Worm (Caenorhabditis elegans) whole organism, L4/young adult: Measurements from ENCODE around the gene catp-6.
"Not testable (repeated sequence)": the region's sequence is repeated elsewhere in the genome, so short reads cannot be mapped to it uniquely, and the experiment has no call there.

Experiments
- W03F9.2 ChIP-seq: fragments of 150-350 bp; optimal IDR thresholded peaks from 2 replicates; lab custom pipeline; 2014; ENCODE audit warnings: missing biosample characterization, missing genetic modification characterization
- dao-5 ChIP-seq: sonication (generic microtip); optimal IDR thresholded peaks from 2 replicates; lab custom pipeline; 2016; ENCODE audit warnings: missing genotype, missing genetic modification characterization, moderate library complexity, missing compliant biosample characterization
- him-1 ChIP-seq: sonication (generic microtip); optimal IDR thresholded peaks from 2 replicates; lab custom pipeline; 2016; ENCODE audit warnings: missing genotype, missing genetic modification reagents, missing genetic modification characterization, missing compliant biosample characterization

The catp-6 gene

DNA sequence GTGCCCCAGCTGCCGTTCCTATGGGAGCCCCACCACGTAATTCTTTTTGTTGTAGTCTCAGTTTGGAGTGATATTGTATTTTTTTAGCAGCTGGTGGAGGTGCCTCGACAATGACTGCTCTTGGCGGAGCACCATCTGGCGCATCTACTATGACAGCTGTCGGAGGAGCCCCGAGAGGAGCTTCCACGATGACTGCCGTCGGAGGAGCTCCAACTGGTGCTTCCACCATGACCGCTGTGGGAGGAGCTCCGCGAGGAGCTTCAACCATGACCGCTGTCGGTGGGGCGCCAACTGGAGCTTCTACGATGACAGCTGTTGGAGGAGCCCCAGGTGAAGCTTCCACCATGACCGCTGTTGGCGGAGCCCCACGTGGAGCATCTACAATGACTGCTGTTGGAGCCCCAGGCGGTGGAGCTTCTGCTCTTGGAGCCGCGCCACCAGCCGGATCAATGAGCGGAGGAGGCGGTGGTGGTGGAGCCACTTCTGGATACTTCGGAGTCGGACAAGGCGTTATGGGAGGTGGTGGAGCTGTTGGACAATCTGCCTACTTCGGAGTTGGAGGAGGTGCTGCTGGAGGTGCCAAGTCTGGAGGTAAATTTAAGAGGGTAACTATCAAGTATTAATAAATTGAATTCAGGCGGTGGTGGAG lies 28.6 kb upstream of the catp-6 start:
- TF ChIP-seq dao-5 (no peak), W03F9.2 (tag; lab: Kevin White, UChicago) (no peak), him-1 (tag; lab: Kevin White, UChicago) (no peak)

DNA sequence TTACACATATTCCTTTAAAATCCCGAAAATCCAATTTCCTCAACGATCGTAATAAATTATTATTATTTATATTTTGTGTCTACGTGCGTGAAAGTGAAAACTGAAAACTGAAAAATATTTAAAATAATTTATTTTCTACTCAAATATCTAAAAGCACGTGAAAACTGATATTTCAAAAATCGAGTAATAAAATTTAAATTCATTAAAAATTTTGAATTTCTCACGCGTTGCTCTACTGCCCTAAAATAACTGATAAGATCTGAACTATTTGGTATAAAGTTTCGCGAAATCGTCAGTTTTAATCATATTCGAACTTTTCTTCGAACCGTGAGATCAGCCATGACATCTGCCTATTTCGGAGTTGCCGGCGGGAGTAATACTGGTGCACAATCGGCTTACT lies 27.9 kb upstream of the catp-6 start, which contains the start of gene ssq-1:
Gene ssq-1, plus strand, starts transcription at position 301 of the 400 bp plus-strand sequence.
- TF ChIP-seq him-1 (tag; lab: Kevin White, UChicago) (no peak), W03F9.2 (tag; lab: Kevin White, UChicago) (no peak), dao-5 (no peak)

DNA sequence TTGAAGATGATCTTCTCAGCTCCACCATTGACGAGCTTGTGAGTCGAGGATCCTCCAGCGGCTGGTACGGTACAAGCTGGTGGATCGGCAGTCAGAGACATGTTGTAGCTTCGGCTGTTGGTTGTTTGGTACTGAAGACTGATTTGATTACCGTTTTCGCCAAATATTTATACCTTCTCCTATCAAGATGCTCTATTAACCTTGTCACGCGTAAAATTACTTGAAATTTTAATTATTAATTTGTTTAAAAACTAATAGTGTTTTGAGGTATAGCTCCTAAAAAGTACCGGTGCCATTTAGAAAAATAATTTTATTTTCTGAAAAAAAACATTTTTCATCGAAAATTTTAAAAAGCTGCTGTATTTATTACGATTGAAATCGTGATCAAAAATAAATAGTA lies 26.6 kb upstream of the catp-6 start, which contains the start of gene ssp-10:
Gene ssp-10, minus strand, starts transcription at position 101 of the 400 bp plus-strand sequence.
- no peak for TF ChIP-seq him-1 (tag; lab: Kevin White, UChicago)
- no peak for TF ChIP-seq W03F9.2 (tag; lab: Kevin White, UChicago)
- TF ChIP-seq dao-5, result no peak

ce11 chrIV:9849624-9850023 lies 25.2 kb upstream of the catp-6 start, which contains the start of gene K07F5.8:
Gene K07F5.8 (minus strand): TSS chrIV:9849724.
- TF ChIP-seq dao-5 (no peak), W03F9.2 (tag; lab: Kevin White, UChicago) (no peak), him-1 (tag; lab: Kevin White, UChicago) (no peak)

DNA sequence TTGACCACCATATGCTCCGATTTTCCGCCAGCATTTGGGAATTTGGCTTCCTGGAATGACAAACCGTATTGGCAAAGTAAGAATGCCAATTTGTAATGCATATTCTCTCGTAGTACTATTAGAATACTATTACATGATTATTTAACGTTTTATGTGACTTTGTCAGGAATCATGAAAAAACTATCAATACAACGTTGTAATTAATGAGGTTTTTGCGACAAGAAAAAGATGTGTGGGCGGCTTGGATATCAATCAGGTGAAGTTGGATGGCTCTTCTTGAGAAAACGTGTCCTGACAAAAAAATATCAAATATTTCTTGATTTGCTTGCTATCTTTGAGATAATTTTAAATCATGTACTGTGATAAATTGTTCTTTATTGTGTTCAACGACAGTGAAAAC lies 23.7 kb upstream of the catp-6 start, which contains the start of gene K07F5.7:
Gene K07F5.7, minus strand, starts transcription at position 101 of the 400 bp plus-strand sequence.
- no peak for TF ChIP-seq dao-5
- no peak for TF ChIP-seq W03F9.2 (tag; lab: Kevin White, UChicago)
- TF ChIP-seq him-1 (tag; lab: Kevin White, UChicago), result no peak

ce11 chrIV:9846574-9846973 lies 22.2 kb upstream of the catp-6 start, which contains the start of gene K07F5.6:
Gene K07F5.6 (minus strand): TSS chrIV:9846674.
- no peak for TF ChIP-seq W03F9.2 (tag; lab: Kevin White, UChicago)
- TF ChIP-seq him-1 (tag; lab: Kevin White, UChicago), result no peak
- TF ChIP-seq dao-5, result no peak

- TF ChIP-seq him-1 (tag; lab: Kevin White, UChicago), result no peak
- no peak for TF ChIP-seq dao-5
- no peak for TF ChIP-seq W03F9.2 (tag; lab: Kevin White, UChicago)
Observed at ce11 chrIV:9843760-9844159, 19.4 kb upstream of the catp-6 start, which contains the start of gene nspd-2. Gene nspd-2 (plus strand): TSS chrIV:9844060.

DNA sequence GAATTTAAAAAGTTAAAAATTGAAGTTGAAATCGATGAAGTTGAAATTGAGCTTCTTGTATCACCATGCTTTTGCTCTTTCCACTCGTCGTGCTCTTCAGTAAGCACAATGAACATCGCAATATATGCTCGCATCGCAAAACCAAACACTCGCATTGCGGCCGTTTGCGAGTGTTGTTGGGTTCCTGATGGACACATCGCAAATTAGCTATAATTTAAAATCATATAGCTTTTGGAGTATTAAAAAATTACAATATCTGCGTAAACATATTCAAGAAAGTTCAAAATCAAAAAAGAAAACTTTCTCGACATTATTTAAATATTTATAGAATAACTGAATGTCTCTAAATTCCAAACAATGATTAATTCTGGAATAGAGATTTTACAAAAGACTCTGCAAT lies 17.7 kb upstream of the catp-6 start, which contains the start of gene K07F5.17:
Gene K07F5.17, plus strand, starts transcription at position 301 of the 400 bp plus-strand sequence.
- no peak for TF ChIP-seq him-1 (tag; lab: Kevin White, UChicago)
- no peak for TF ChIP-seq dao-5
- TF ChIP-seq W03F9.2 (tag; lab: Kevin White, UChicago), result no peak

DNA sequence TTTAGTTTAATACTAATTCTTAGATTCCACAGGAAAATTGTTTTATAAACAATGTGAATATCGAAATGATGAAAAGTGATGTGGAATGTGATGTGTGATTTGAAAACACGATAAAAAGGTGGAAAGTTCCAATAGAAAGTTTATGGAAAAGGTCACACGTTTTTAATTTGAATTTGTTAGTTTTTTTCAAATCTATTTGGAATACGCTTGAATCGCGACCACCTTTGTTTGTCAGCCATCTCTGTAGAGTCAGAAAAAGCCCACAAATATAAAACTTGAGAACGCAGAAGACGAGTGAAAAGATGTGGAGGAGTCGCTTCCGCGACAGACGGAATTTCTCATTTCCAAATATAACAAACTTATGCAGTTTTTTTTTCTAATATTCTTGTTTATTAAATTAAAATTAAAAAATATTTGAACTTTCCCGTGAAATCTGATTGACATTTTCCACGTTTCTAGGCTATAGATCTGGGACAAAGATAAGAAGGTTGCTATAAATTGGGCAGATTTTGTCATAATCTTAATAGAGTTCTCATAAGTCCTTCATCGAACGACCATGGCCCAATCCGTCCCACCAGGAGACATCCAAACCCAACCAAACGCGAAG lies 16.7 kb upstream of the catp-6 start, which contains the start of the genes kin-24 and msp-56:
Gene kin-24, minus strand, starts transcription at position 101 of the 607 bp plus-strand sequence.
Gene msp-56, plus strand, starts transcription at position 557 of the 607 bp plus-strand sequence.
- TF ChIP-seq dao-5 (no peak), him-1 (tag; lab: Kevin White, UChicago) (no peak), W03F9.2 (tag; lab: Kevin White, UChicago) (no peak)

DNA sequence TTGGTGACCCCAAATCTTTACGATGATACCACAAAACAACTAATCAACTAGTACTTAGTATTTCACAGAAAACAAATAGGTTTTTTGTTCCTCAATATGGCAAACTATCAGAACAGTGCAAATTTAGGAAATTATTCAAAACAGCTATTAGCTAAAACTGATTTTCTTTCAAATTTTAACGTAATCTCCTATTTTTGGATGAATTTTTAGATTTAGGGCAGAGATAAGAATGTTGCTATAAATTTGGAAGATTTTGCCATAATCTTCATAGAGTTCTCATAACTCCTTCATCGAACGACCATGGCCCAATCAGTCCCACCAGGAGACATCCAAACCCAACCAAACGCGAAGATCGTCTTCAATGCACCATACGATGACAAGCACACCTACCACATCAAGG lies 13.0 kb upstream of the catp-6 start, which contains the start of gene msp-10:
Gene msp-10, plus strand, starts transcription at position 301 of the 400 bp plus-strand sequence.
- not testable (repeated sequence) for TF ChIP-seq him-1 (tag; lab: Kevin White, UChicago); W03F9.2 (tag; lab: Kevin White, UChicago); dao-5

DNA sequence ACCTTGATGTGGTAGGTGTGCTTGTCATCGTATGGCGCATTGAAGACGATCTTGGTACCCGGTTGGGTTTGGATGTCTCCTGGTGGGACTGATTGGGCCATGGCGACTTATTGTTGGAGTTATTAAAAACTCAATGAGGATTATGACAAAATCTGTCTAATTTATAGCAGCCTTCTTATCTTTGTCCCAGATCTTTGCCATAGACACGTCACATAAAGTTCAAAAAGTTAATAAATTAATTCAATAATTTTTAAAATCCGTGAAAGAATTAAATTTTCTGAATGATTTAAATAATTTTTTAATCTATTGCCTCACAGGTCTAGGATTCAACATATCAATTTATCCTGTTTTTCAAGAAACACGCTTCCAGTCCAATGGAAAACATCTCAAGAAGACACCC lies 11.9 kb upstream of the catp-6 start, which contains the start of gene msp-81:
Gene msp-81, minus strand, starts transcription at position 101 of the 400 bp plus-strand sequence.
- TF ChIP-seq dao-5 (no peak), him-1 (tag; lab: Kevin White, UChicago) (no peak), W03F9.2 (tag; lab: Kevin White, UChicago) (no peak)

ce11 chrIV:9833337-9833736 lies 9.0 kb upstream of the catp-6 start:
- TF ChIP-seq dao-5, result no peak

- TF ChIP-seq dao-5 (no peak), him-1 (tag; lab: Kevin White, UChicago) (no peak), W03F9.2 (tag; lab: Kevin White, UChicago) (no peak)
Observed at ce11 chrIV:9832586-9832985, 8.2 kb upstream of the catp-6 start, which contains the start of gene kin-21. Gene kin-21 (plus strand): TSS chrIV:9832886.
